Fruit fly (Drosophila melanogaster) whole organism, prepupa: Measurements from ENCODE around the gene Pif1A.

ENCODE experiments used
- CG10631 ChIP-seq: fragments of 200-800 bp; sonication (Bioruptor generic); optimal IDR thresholded peaks from 2 replicates; lab custom pipeline; 2016; ENCODE audit warnings: missing biosample characterization, missing genetic modification characterization
- CG1621 ChIP-seq: fragments of 200-800 bp; sonication (Bioruptor generic); optimal IDR thresholded peaks from 3 replicates; lab custom pipeline; 2018; ENCODE audit warnings: missing biosample characterization, mild to moderate bottlenecking, missing genetic modification characterization
- CG3919 ChIP-seq: fragments of 200-800 bp; sonication (Bioruptor generic); optimal IDR thresholded peaks from 3 replicates; lab custom pipeline; 2016; ENCODE audit warnings: missing biosample characterization, missing genetic modification characterization
- CG6808 ChIP-seq: fragments of 200-800 bp; sonication (Bioruptor generic); optimal IDR thresholded peaks from 3 replicates; lab custom pipeline; 2017; ENCODE audit warnings: missing biosample characterization, missing genetic modification characterization, mild to moderate bottlenecking, moderate library complexity, missing genetic modification reagents
- Ets21C ChIP-seq: fragments of 200-800 bp; sonication (Bioruptor generic); optimal IDR thresholded peaks from 3 replicates; lab custom pipeline; 2016; ENCODE audit warnings: missing biosample characterization, missing genetic modification characterization
- Gug ChIP-seq: fragments of 200-800 bp; sonication (Bioruptor generic); IDR thresholded peaks from 2 replicates; pipeline ENCODE4 v1.3.6; 2022; ENCODE audit warnings: missing biosample characterization, missing genetic modification characterization
- Met ChIP-seq: fragments of 200-800 bp; sonication (Bioruptor generic); optimal IDR thresholded peaks from 3 replicates; lab custom pipeline; 2016; ENCODE audit warnings: missing biosample characterization, missing genetic modification characterization
- Sox102F ChIP-seq: fragments of 200-800 bp; sonication (Bioruptor generic); optimal IDR thresholded peaks from 2 replicates; lab custom pipeline; 2016; ENCODE audit warnings: missing biosample characterization, mild to moderate bottlenecking, missing genetic modification characterization
- achi ChIP-seq: fragments of 200-800 bp; sonication (Bioruptor generic); optimal IDR thresholded peaks from 3 replicates; lab custom pipeline; 2016; ENCODE audit warnings: missing biosample characterization, missing genetic modification characterization
- dac ChIP-seq: fragments of 200-800 bp; sonication (Bioruptor generic); optimal IDR thresholded peaks from 2 replicates; lab custom pipeline; 2017; ENCODE audit warnings: missing biosample characterization, mild to moderate bottlenecking, missing genetic modification characterization
- esn ChIP-seq: fragments of 200-800 bp; sonication (Bioruptor generic); optimal IDR thresholded peaks from 2 replicates; lab custom pipeline; 2016; ENCODE audit warnings: missing biosample characterization, mild to moderate bottlenecking, missing genetic modification characterization, moderate library complexity

dm6 chr3R:8772591-8772990 lies 28.4 kb downstream of the Pif1A start, which contains the start of gene CG13318:
- TF ChIP-seq CG6808 (GFP tag; lab: Kevin White, UChicago), result no peak
- TF ChIP-seq Met (GFP tag; lab: Kevin White, UChicago), result no peak
- no peak for TF ChIP-seq Ets21C (GFP tag; lab: Kevin White, UChicago)
- TF ChIP-seq Gug (GFP tag; lab: Robert Waterston, UW), result no peak
- no peak for TF ChIP-seq CG3919 (GFP tag; lab: Kevin White, UChicago)
- no peak for TF ChIP-seq CG10631 (GFP tag; lab: Kevin White, UChicago)
- no peak for TF ChIP-seq CG1621 (tag; lab: Kevin White, UChicago)
- TF ChIP-seq achi, result no peak
- TF ChIP-seq Sox102F (GFP tag; lab: Kevin White, UChicago), result no peak
- TF ChIP-seq esn (GFP tag; lab: Kevin White, UChicago), result no peak
- TF ChIP-seq dac (GFP tag; lab: Kevin White, UChicago), result no peak
